Worm (Caenorhabditis elegans): ENCODE results near the gene oac-48.

Gene oac-48

ce11 chrIV:13693976-13694375 lies 20.4 kb downstream of the oac-48 start:
- no peak for TF ChIP-seq unc-55 (GFP tag; optimal IDR thresholded peaks at IDR 0.05)
- no peak for TF ChIP-seq elt-1 (tag; optimal IDR thresholded peaks at IDR 0.05)
- TF ChIP-seq mbf-1 (tag; optimal IDR thresholded peaks at IDR 0.05): no peak
- no peak for TF ChIP-seq crh-2 (tag; optimal IDR thresholded peaks at IDR 0.05)
- TF ChIP-seq nhr-23 (tag; optimal IDR thresholded peaks at IDR 0.05): no peak
- no peak for TF ChIP-seq blmp-1 (tag; optimal IDR thresholded peaks at IDR 0.05; ENCODE audit: insufficient read depth)
- no peak for TF ChIP-seq zag-1 (tag; optimal IDR thresholded peaks at IDR 0.05)
- no peak for TF ChIP-seq mdl-1 (tag; optimal IDR thresholded peaks at IDR 0.05)
- TF ChIP-seq sma-3 (GFP tag; optimal IDR thresholded peaks at IDR 0.05): no peak
- no peak for TF ChIP-seq F13H6.1 (tag; optimal IDR thresholded peaks at IDR 0.05)
- no peak for TF ChIP-seq ZK546.5 (tag; optimal IDR thresholded peaks at IDR 0.05)
- no peak for TF ChIP-seq Y55F3AM.14 (GFP tag; optimal IDR thresholded peaks at IDR 0.05)
- TF ChIP-seq lin-39 (tag; optimal IDR thresholded peaks at IDR 0.05): no peak

ce11 chrIV:13694600-13694999 lies 21.0 kb downstream of the oac-48 start:
- TF ChIP-seq aly-2 (tag; optimal IDR thresholded peaks at IDR 0.05): no peak
- TF ChIP-seq unc-55 (GFP tag; optimal IDR thresholded peaks at IDR 0.05): peak; percentile 27
- peak; percentile 72 for TF ChIP-seq lin-39 (tag; optimal IDR thresholded peaks at IDR 0.05)
- peak; percentile 89 for TF ChIP-seq unc-62 (GFP tag; optimal IDR thresholded peaks at IDR 0.05)
- no peak for TF ChIP-seq blmp-1 (tag; optimal IDR thresholded peaks at IDR 0.05; ENCODE audit: insufficient read depth)
- TF ChIP-seq lsy-2 (tag; optimal IDR thresholded peaks at IDR 0.05): peak in 1 of 2 experiments; percentile 33
- TF ChIP-seq mab-5 (tag; optimal IDR thresholded peaks at IDR 0.05): peak; percentile 98

ce11 chrIV:13695302-13695701 lies 21.7 kb downstream of the oac-48 start:
- TF ChIP-seq ztf-4 (tag; optimal IDR thresholded peaks at IDR 0.05) (no peak), snpc-4 (tag; optimal IDR thresholded peaks at IDR 0.05) (peak; percentile 30)

ce11 chrIV:13695720-13696364 lies 22.2 kb downstream of the oac-48 start:
- TF ChIP-seq lsy-2 (tag; optimal IDR thresholded peaks at IDR 0.05): peak in 1 of 2 experiments; percentile 36
- TF ChIP-seq ztf-1 (GFP tag; conservative IDR thresholded peaks at IDR 0.05): no peak
- TF ChIP-seq elt-1 (tag; optimal IDR thresholded peaks at IDR 0.05): no peak
- TF ChIP-seq crh-2 (tag; optimal IDR thresholded peaks at IDR 0.05): peak; percentile 19
- TF ChIP-seq nhr-25 (tag; optimal IDR thresholded peaks at IDR 0.05): peak; percentile 42
- peak; percentile 97 for TF ChIP-seq unc-62 (GFP tag; optimal IDR thresholded peaks at IDR 0.05)
- peak; percentile 27 for TF ChIP-seq sem-4 (tag; optimal IDR thresholded peaks at IDR 0.05)
- TF ChIP-seq sma-9 (GFP tag; optimal IDR thresholded peaks at IDR 0.05): peak; percentile 37
- no peak for TF ChIP-seq sma-9 (tag; optimal IDR thresholded peaks at IDR 0.05)
- peak; percentile 33 for TF ChIP-seq Y55F3AM.14 (GFP tag; optimal IDR thresholded peaks at IDR 0.05)
- no peak for TF ChIP-seq blmp-1 (tag; optimal IDR thresholded peaks at IDR 0.05; ENCODE audit: insufficient read depth)
- peak; percentile 7 for TF ChIP-seq unc-55 (GFP tag; optimal IDR thresholded peaks at IDR 0.05)
- TF ChIP-seq ztf-4 (tag; optimal IDR thresholded peaks at IDR 0.05): no peak
- TF ChIP-seq mab-5 (tag; optimal IDR thresholded peaks at IDR 0.05): peak; percentile 97
- TF ChIP-seq lin-39 (tag; optimal IDR thresholded peaks at IDR 0.05): peak; percentile 93
- TF ChIP-seq ceh-16 (tag; optimal IDR thresholded peaks at IDR 0.05): peak; percentile 98
- peak; percentile 32 for TF ChIP-seq zag-1 (tag; optimal IDR thresholded peaks at IDR 0.05)
- TF ChIP-seq nhr-129 (tag; optimal IDR thresholded peaks at IDR 0.05): peak; percentile 78
- no peak for TF ChIP-seq nhr-77 (tag; optimal IDR thresholded peaks at IDR 0.05)
- TF ChIP-seq F13H6.1 (tag; optimal IDR thresholded peaks at IDR 0.05): peak; percentile 68

- TF ChIP-seq nhr-23 (tag; optimal IDR thresholded peaks at IDR 0.05) (no peak), elt-3 (tag; optimal IDR thresholded peaks at IDR 0.05) (no peak), nhr-10 (tag; optimal IDR thresholded peaks at IDR 0.05) (no peak), elt-1 (tag; optimal IDR thresholded peaks at IDR 0.05) (no peak), C34F6.9 (tag; optimal IDR thresholded peaks at IDR 0.05) (no peak), ztf-4 (tag; optimal IDR thresholded peaks at IDR 0.05) (no peak), egl-27 (tag; optimal IDR thresholded peaks at IDR 0.05) (no peak), nhr-6 (tag; optimal IDR thresholded peaks at IDR 0.05) (no peak)
Observed at ce11 chrIV:13696900-13697299, 23.3 kb downstream of the oac-48 start.
